Fruit fly (Drosophila melanogaster) Kc167 (cell line): ENCODE results near the gene CG33269.

Experiments
- Myc ChIP-seq: fragments of >200 bp; optimal IDR thresholded peaks from 2 replicates; lab custom pipeline; 2017; ENCODE audit warnings: missing external identifiers
- Sin3A ChIP-seq: fragments of >200 bp; optimal IDR thresholded peaks from 2 replicates; lab custom pipeline; 2018; ENCODE audit warnings: missing external identifiers
- h ChIP-seq: fragments of >200 bp; optimal IDR thresholded peaks from 3 replicates; lab custom pipeline; 2018; ENCODE audit warnings: missing external identifiers
- insv ChIP-seq: fragments of >200 bp; optimal IDR thresholded peaks from 3 replicates; lab custom pipeline; 2018; ENCODE audit warnings: missing external identifiers
- psq ChIP-seq: fragments of >200 bp; optimal IDR thresholded peaks from 2 replicates; lab custom pipeline; 2017; ENCODE audit warnings: missing external identifiers
- ttk ChIP-seq: sonication (Bioruptor generic); optimal IDR thresholded peaks from 2 replicates; lab custom pipeline; 2017; ENCODE audit warnings: missing external identifiers

Gene CG33269

dm6 chr3L:11582097-11582496 lies at the start of gene CG33269:
CG33269 (minus strand) TSS chr3L:11582197.
- no peak for TF ChIP-seq ttk (lab: Kevin White, UChicago)
- TF ChIP-seq Sin3A (lab: Kevin White, UChicago), result no peak
- no peak for TF ChIP-seq insv (lab: Kevin White, UChicago)
- no peak for TF ChIP-seq h
- no peak for TF ChIP-seq Myc (lab: Kevin White, UChicago)
- TF ChIP-seq psq (lab: Kevin White, UChicago), result no peak

dm6 chr3L:11631092-11631491 lies 49.1 kb upstream of the CG33269 start, which contains the start of gene CG32091:
CG32091 (plus strand) TSS chr3L:11631392.
- TF ChIP-seq h (no peak), insv (lab: Kevin White, UChicago) (no peak), ttk (lab: Kevin White, UChicago) (no peak), Myc (lab: Kevin White, UChicago) (no peak), psq (lab: Kevin White, UChicago) (no peak), Sin3A (lab: Kevin White, UChicago) (no peak)

DNA sequence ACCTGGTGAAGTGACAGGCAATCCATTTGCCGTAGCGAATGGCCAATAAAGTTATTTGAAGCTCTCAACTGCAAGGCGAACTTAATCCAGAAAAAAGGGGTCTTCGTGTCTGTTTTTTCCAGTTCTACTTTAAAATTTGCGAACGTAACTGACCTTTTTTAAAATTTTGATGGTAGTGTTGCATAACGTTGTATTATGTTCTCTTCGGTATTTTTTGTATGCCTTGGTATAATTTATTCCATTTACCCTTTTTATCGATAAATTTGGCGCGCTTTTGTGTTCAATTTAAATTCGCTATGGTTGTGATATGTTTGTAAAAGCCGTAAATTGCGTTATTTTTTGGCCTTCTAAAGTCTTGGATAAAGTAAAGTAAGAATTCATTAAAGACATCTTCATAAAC lies 48.7 kb upstream of the CG33269 start:
- TF ChIP-seq h (no peak), insv (lab: Kevin White, UChicago) (no peak), ttk (lab: Kevin White, UChicago) (no peak), Myc (lab: Kevin White, UChicago) (no peak), Sin3A (lab: Kevin White, UChicago) (no peak), psq (lab: Kevin White, UChicago) (no peak)

DNA sequence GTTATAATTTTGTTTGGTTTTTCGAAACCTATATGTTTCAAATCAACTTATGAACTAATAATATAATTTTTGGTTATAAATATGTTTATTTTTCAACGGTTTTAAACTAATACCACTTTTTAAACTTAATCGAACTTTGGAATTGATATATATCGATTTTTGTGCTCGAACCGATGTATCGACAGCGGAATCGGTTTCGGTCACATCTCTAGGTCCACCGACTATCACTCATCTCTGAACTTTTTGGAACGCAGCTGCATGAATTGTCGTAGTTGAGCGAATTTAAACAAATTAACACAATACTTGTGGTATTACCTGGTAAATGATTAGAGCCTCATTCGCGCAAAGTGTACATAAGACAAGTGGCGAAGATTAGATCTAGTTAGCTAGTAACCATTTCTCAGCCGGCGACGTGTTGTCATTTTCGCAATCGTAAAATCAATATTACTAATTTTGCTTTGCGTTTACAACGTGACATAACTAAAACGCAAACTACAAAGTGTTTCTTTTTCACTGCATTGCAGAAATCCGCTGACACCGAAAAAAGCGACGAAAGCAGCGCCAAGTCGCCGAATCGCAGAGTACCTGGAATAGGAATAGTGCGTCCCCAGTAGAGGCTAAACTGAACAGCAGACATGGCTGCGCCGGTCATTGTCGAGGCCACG lies 46.0 kb upstream of the CG33269 start, which contains the start of gene Apt1:
Gene Apt1, plus strand, starts transcription at position 219 of the 665 bp plus-strand sequence.
- TF ChIP-seq psq (lab: Kevin White, UChicago) (no peak), Sin3A (lab: Kevin White, UChicago) (no peak), insv (lab: Kevin White, UChicago) (no peak), Myc (lab: Kevin White, UChicago) (no peak), ttk (lab: Kevin White, UChicago) (no peak), h (no peak)

dm6 chr3L:11626229-11626826 lies 44.3 kb upstream of the CG33269 start, which contains the start of gene PCID2:
PCID2 (plus strand) TSS chr3L:11626441.
- TF ChIP-seq h (no peak), Sin3A (lab: Kevin White, UChicago) (no peak), ttk (lab: Kevin White, UChicago) (no peak)

dm6 chr3L:11625634-11626175 lies 43.7 kb upstream of the CG33269 start, which contains the start of gene CG6083:
CG6083 (minus strand) TSS chr3L:11626125.
- TF ChIP-seq psq (lab: Kevin White, UChicago) (no peak), ttk (lab: Kevin White, UChicago) (no peak), h (no peak), Sin3A (lab: Kevin White, UChicago) (no peak), Myc (lab: Kevin White, UChicago) (no peak), insv (lab: Kevin White, UChicago) (no peak)

DNA sequence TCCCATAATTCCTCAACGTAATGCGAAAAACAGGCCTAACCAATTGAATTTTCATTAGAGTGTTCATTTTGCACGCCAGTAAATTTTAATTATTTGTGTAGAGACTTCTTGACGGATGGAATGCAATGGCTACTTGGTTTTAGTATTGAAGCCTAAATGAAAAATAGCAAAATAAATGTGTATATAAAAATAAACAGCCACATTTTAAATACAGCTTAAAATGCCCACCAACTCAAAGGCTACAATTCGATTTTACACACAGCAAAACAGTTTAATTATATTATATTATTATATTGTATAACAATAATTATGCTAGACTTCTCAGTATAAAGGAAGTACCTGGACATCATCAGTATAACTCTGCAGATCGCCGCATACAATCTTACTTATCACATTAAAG lies 42.3 kb upstream of the CG33269 start, which contains the start of gene Akr1B:
Gene Akr1B, minus strand, starts transcription at position 101 of the 400 bp plus-strand sequence.
- no peak for TF ChIP-seq insv (lab: Kevin White, UChicago)
- no peak for TF ChIP-seq ttk (lab: Kevin White, UChicago)
- no peak for TF ChIP-seq h
- no peak for TF ChIP-seq Myc (lab: Kevin White, UChicago)
- no peak for TF ChIP-seq Sin3A (lab: Kevin White, UChicago)
- no peak for TF ChIP-seq psq (lab: Kevin White, UChicago)

- TF ChIP-seq Sin3A (lab: Kevin White, UChicago), result no peak
- TF ChIP-seq Myc (lab: Kevin White, UChicago), result no peak
- no peak for TF ChIP-seq insv (lab: Kevin White, UChicago)
- no peak for TF ChIP-seq ttk (lab: Kevin White, UChicago)
- no peak for TF ChIP-seq h
- TF ChIP-seq psq (lab: Kevin White, UChicago), result no peak
Measured at dm6 chr3L:11623245-11623883, 41.4 kb upstream of the CG33269 start.

dm6 chr3L:11622750-11623149 lies 40.8 kb upstream of the CG33269 start:
- TF ChIP-seq ttk (lab: Kevin White, UChicago), result no peak
- TF ChIP-seq Sin3A (lab: Kevin White, UChicago), result no peak
- TF ChIP-seq insv (lab: Kevin White, UChicago), result no peak
- no peak for TF ChIP-seq h
- no peak for TF ChIP-seq Myc (lab: Kevin White, UChicago)
- TF ChIP-seq psq (lab: Kevin White, UChicago), result no peak

DNA sequence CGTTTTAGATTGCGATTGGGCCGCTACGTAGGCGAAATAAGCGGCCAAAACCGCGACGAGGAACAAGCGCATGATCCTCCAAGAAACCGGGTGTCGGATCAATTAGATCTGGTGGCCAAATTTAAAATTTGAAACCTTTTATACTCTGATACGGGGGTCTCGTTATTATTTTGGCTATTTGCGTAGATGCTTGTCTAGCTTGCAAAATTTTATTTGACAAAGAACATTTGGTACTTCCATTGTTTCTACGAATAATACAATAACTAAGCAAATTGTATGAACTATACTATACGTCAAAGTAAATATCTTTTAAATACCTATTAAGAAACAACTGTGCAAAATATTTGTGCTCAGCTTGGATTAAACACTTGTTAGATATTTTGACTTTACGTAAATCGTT lies 38.0 kb upstream of the CG33269 start, which contains the start of gene Muc68Ca:
Gene Muc68Ca, minus strand, starts transcription at position 101 of the 400 bp plus-strand sequence.
- no peak for TF ChIP-seq psq (lab: Kevin White, UChicago)

DNA sequence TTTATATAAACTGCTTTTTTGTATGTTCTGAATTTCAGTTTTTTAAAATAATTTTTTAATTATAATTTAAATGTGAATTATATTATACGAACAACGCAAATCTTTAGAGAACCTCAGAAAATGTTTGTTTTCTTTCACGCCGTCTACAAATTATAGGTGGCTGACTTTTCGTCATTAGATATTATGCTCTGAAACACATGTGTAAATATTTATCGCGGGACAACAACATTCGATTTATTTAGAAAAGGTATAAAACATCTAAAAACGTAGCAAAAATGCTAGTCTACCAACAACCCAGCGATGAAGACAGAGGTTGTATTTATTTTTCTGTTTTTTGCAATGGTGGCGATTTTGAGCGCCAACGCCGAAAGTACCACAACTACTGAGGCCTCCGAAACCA lies 27.8 kb upstream of the CG33269 start, which contains the start of gene CG42832:
Gene CG42832, plus strand, starts transcription at position 301 of the 400 bp plus-strand sequence.
- TF ChIP-seq Myc (lab: Kevin White, UChicago), result no peak
- TF ChIP-seq h, result no peak
- no peak for TF ChIP-seq insv (lab: Kevin White, UChicago)
- TF ChIP-seq Sin3A (lab: Kevin White, UChicago), result no peak
- no peak for TF ChIP-seq ttk (lab: Kevin White, UChicago)
- no peak for TF ChIP-seq psq (lab: Kevin White, UChicago)
